Fruit fly (Drosophila melanogaster) Kc167 (cell line): ENCODE measurements around the gene CG34342.

Source experiments
- Myc ChIP-seq: fragments of >200 bp; optimal IDR thresholded peaks from 2 replicates; lab custom pipeline; 2017; ENCODE audit warnings: missing external identifiers
- Sin3A ChIP-seq: fragments of >200 bp; optimal IDR thresholded peaks from 2 replicates; lab custom pipeline; 2018; ENCODE audit warnings: missing external identifiers
- h ChIP-seq: fragments of >200 bp; optimal IDR thresholded peaks from 3 replicates; lab custom pipeline; 2018; ENCODE audit warnings: missing external identifiers
- insv ChIP-seq: fragments of >200 bp; optimal IDR thresholded peaks from 3 replicates; lab custom pipeline; 2018; ENCODE audit warnings: missing external identifiers
- psq ChIP-seq: fragments of >200 bp; optimal IDR thresholded peaks from 2 replicates; lab custom pipeline; 2017; ENCODE audit warnings: missing external identifiers
- ttk ChIP-seq: sonication (Bioruptor generic); optimal IDR thresholded peaks from 2 replicates; lab custom pipeline; 2017; ENCODE audit warnings: missing external identifiers

The CG34342 gene

dm6 chr3L:5510760-5511159 lies at the start of gene CG34342:
TSS of gene CG34342 (minus strand) at chr3L:5510860.
- TF ChIP-seq ttk (lab: Kevin White, UChicago) (no peak), Sin3A (no peak), insv (no peak), Myc (no peak), psq (no peak), h (lab: Kevin White, UChicago) (no peak)

dm6 chr3L:5556195-5556594 lies 45.5 kb upstream of the CG34342 start:
- TF ChIP-seq Myc: no peak
- no peak for TF ChIP-seq ttk (lab: Kevin White, UChicago)

DNA sequence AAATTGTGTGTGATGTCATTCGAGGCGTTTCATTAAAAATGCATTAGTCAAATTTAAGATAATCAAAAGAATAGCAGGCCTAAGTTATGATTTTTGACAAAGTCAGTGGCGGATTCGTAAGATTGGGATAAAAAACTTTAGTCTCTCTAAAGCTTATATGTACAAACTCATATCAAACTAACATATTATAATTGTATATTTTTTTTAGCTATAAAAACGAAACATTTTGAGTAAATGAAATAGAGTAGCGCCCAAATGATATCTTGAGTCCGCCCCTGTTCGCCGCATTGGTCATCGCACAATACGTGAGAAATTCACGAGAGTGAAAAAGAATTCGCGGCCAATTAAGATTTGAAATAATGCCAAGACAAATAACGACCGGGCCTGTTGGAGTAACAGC lies 43.7 kb upstream of the CG34342 start:
- TF ChIP-seq Sin3A: no peak
- no peak for TF ChIP-seq Myc
- TF ChIP-seq h (lab: Kevin White, UChicago): no peak
- TF ChIP-seq insv: no peak
- no peak for TF ChIP-seq ttk (lab: Kevin White, UChicago)
- no peak for TF ChIP-seq psq

DNA sequence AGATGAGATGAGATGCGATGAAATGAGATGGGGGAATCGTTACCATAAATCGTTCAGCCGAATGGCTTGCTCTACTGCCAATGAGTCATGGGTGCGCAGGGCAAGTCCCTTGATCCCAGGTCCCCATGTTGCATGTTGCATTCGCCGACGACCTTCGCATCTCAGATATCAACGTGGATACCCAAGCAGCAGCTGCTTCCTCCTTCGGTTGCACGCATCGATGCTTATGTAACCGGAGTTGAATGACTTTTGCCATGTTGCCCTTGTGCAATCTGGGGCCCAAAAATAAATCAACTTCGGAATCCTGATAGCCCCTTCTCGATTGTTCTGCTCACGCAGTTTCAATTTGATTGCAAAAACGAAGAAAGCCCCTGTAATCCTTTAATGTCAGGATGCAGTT lies 43.1 kb upstream of the CG34342 start:
- TF ChIP-seq insv (no peak), Myc (no peak), ttk (lab: Kevin White, UChicago) (no peak), psq (no peak), h (lab: Kevin White, UChicago) (no peak), Sin3A (no peak)

DNA sequence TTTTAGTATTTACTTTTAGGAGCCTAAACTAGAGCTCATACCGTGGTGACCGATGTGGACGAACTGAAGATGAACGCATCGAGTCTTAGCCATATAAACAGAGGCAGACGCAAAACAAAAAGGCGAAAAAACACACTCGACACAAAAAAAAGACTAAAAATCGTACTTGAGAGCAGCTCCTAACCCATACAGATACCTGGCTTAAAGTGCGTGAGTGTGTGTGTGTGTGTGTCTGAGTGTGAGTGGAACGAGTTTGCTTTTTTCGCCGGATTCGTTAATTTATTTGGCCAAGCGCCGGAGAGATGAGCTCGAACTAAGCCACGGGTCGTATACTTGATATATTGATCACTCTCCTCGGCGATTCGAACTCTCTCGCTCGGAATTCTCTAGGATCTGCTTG lies 40.4 kb upstream of the CG34342 start, which contains the start of gene frm:
frm (minus strand) TSS at position 73 of the 400 bp plus-strand sequence.
- TF ChIP-seq ttk (lab: Kevin White, UChicago) (no peak), insv (no peak), Myc (no peak), h (lab: Kevin White, UChicago) (no peak), Sin3A (no peak), psq (no peak)

DNA sequence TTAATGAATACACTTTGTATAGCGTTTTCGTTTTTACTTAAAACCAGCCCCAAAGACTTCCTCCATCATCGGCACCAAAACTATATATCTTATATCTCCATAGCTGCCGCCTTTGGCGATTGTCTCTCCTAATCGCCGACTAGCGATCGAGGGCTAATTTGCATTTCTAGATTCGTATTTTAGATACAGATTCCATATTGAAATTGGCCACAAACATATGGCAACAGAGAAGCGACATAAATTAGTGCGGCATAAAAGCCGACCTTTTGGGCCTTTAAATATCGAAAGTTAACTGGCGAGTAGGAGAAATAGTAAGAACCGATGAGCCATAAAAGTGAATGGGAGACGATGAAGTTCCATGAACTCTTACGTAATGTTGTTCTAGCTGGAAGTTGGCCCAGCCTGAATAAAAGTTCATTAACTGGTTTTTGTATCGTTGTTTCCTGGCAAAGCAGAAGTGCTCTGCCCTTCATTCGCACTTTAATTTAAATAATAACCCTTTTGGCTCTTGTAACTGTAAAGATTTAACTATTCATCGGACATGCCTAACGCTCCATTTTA lies 37.9 kb upstream of the CG34342 start:
- TF ChIP-seq ttk (lab: Kevin White, UChicago) (no peak), insv (no peak), h (lab: Kevin White, UChicago) (no peak), psq (no peak), Myc (no peak), Sin3A (no peak)

DNA sequence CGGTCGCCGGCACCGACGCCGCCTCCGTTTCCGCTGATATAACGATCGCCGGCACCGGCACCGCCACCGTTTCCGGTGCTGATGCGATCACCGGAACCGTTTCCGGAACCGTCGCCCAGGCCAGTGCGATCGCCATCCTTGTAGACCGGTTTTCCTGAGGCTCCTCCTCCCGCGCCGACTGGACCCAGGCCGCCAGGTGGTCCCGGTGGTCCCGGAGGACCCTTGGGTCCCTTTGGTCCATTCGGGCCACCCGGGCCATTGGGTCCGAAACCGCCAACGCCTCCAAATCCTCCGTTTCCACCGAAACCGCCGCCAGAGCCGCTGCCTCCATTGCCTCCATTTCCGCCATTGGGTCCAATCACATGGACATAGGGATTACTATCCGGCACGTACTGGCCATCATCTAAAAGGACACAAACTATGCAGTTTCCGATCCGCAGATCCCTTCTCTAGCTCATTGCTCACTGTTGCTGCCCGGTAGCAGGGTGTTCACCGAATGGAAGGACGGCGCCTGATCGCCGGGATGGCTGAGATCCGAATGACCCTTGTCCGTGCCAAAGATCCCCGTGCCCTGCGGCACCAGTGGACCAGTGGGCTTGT lies 32.2 kb upstream of the CG34342 start:
- TF ChIP-seq insv: no peak
- TF ChIP-seq Sin3A: no peak
- no peak for TF ChIP-seq ttk (lab: Kevin White, UChicago)
- TF ChIP-seq psq: no peak
- TF ChIP-seq h (lab: Kevin White, UChicago): no peak
- no peak for TF ChIP-seq Myc

dm6 chr3L:5540637-5541241 lies 30.1 kb upstream of the CG34342 start:
- no peak for TF ChIP-seq Myc
- TF ChIP-seq insv: no peak
- TF ChIP-seq Sin3A: no peak
- no peak for TF ChIP-seq ttk (lab: Kevin White, UChicago)
- no peak for TF ChIP-seq h (lab: Kevin White, UChicago)

DNA sequence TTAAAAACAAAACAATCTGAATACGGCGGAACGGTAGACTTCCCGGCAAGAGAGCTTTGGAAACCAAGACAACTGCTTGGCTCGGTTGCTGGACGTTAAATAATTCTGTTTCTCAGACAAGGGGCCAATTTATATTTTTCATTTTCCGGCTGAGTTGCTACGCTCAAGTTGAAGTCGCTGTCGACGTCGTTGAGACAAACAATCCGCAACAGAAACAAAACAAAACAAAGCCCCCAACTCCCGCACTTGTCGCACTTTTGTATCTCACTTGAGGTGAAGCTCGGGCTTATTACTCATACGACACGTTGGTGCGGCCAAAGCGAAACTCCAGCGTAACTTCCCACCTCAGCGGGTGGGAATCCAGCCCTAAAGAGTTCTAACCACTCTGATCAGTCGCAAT lies 25.0 kb upstream of the CG34342 start, which contains the start of gene CG13285:
CG13285 (minus strand) TSS at position 101 of the 400 bp plus-strand sequence.
- TF ChIP-seq h (lab: Kevin White, UChicago) (no peak), Sin3A (no peak), insv (no peak), psq (no peak), Myc (no peak), ttk (lab: Kevin White, UChicago) (no peak)

DNA sequence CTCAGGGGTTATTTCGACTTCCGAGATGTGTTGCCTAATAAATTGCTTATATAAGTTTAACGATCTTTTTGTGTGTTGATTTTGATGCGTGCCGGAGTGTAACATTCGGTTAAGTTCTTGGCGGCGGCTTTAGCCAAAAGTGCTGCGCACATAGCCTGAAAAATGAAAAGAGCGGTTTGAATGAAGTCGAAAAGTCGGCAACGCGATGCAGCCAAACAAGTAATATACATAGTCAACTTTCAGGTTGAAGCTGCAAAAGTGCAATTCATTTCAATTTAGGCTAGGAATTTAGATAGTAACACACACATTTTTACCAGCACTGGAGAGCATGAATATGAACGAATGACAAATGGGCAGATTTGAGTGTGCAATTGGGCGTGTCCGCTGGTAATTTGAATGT lies 23.6 kb upstream of the CG34342 start:
- TF ChIP-seq psq (no peak), h (lab: Kevin White, UChicago) (no peak), insv (no peak), Sin3A (no peak), ttk (lab: Kevin White, UChicago) (no peak), Myc (no peak)

dm6 chr3L:5529241-5529640 lies 18.6 kb upstream of the CG34342 start, which contains the start of gene Lkr:
TSS of gene Lkr (minus strand) at chr3L:5529341.
- TF ChIP-seq ttk (lab: Kevin White, UChicago) (no peak), h (lab: Kevin White, UChicago) (no peak)

- TF ChIP-seq Myc: no peak
- TF ChIP-seq h (lab: Kevin White, UChicago): no peak
- no peak for TF ChIP-seq psq
- no peak for TF ChIP-seq ttk (lab: Kevin White, UChicago)
- no peak for TF ChIP-seq insv
- no peak for TF ChIP-seq Sin3A
Measured at dm6 chr3L:5522904-5523428, 12.3 kb upstream of the CG34342 start.

- no peak for TF ChIP-seq h (lab: Kevin White, UChicago)
- TF ChIP-seq insv: no peak
- TF ChIP-seq ttk (lab: Kevin White, UChicago): no peak
Measured at dm6 chr3L:5511959-5512358, 1.3 kb upstream of the CG34342 start.
